Worm (Caenorhabditis elegans) whole organism, L4 larva: ENCODE results near the gene irld-21.
A peak's percentile ranks its signal among the peaks of the same experiment; 100 is the strongest.

ENCODE experiments used
- R02D3.7 ChIP-seq: fragments of 150-350 bp; sonication (generic microtip); optimal IDR thresholded peaks from 3 replicates; lab custom pipeline; 2014; ENCODE audit warnings: missing biosample characterization, missing genetic modification characterization
- arid-1 ChIP-seq: fragments of 200-800 bp; sonication (Bioruptor generic); conservative IDR thresholded peaks from 2 replicates; pipeline ENCODE4 v1.3.6; 2022; ENCODE audit warnings: missing genetic modification reagents, missing genetic modification characterization, missing compliant biosample characterization
- ceh-20 ChIP-seq: fragments of 200-800 bp; sonication (Bioruptor generic); IDR thresholded peaks from 2 replicates; pipeline ENCODE4 v1.3.6; 2022; ENCODE audit warnings: missing genetic modification reagents, missing genetic modification characterization, missing compliant biosample characterization
- ceh-82 ChIP-seq: sonication (generic microtip); optimal IDR thresholded peaks from 2 replicates; lab custom pipeline; 2017; ENCODE audit warnings: missing biosample characterization, missing genetic modification characterization
- cey-2 ChIP-seq: sonication (generic microtip); optimal IDR thresholded peaks from 3 replicates; lab custom pipeline; 2017; ENCODE audit warnings: missing genetic modification characterization, mild to moderate bottlenecking, missing compliant biosample characterization, antibody characterized with exemption, borderline replicate concordance; ENCODE audit not compliant: insufficient read depth
- daf-16 ChIP-seq, 3 experiments: sonication (generic microtip); optimal IDR thresholded peaks; 2 replicates each; lab custom pipeline; 2016 to 2017; ENCODE audit warnings: missing genetic modification characterization in 3 of 3, missing genetic modification reagents in 3 of 3, mild to moderate bottlenecking in 2 of 3, missing compliant biosample characterization in 2 of 3, missing biosample characterization in 1 of 3, moderate library complexity in 1 of 3
- hlh-30 ChIP-seq: sonication (generic microtip); optimal IDR thresholded peaks from 2 replicates; lab custom pipeline; 2017; ENCODE audit warnings: antibody characterized with exemption, mild to moderate bottlenecking, missing genetic modification characterization, missing compliant biosample characterization; ENCODE audit not compliant: insufficient read depth
- lin-29 ChIP-seq: fragments of 200-800 bp; sonication (Bioruptor generic); IDR thresholded peaks from 2 replicates; pipeline ENCODE4 v1.3.6; 2022; ENCODE audit warnings: missing genetic modification reagents, missing genetic modification characterization, missing compliant biosample characterization
- lin-39 ChIP-seq: fragments of 150-350 bp; optimal IDR thresholded peaks from 2 replicates; lab custom pipeline; 2014; ENCODE audit warnings: missing biosample characterization, missing genetic modification reagents, missing genetic modification characterization
- saeg-2 ChIP-seq: fragments of 200-800 bp; sonication (Bioruptor generic); IDR thresholded peaks from 2 replicates; pipeline ENCODE4 v1.3.6; 2022; ENCODE audit warnings: missing genetic modification reagents, missing genetic modification characterization, missing compliant biosample characterization
- set-16 ChIP-seq: fragments of 200-800 bp; sonication (Bioruptor generic); IDR thresholded peaks from 2 replicates; pipeline ENCODE4 v1.3.6; 2022; ENCODE audit warnings: missing genetic modification reagents, missing genetic modification characterization, missing compliant biosample characterization
- snpc-1.2 ChIP-seq: fragments of 200-800 bp; sonication (Bioruptor generic); IDR thresholded peaks from 2 replicates; pipeline ENCODE4 v1.3.6; 2022; ENCODE audit warnings: missing genetic modification reagents, missing genetic modification characterization, missing compliant biosample characterization
- snpc-4 ChIP-seq: fragments of 150-350 bp; optimal IDR thresholded peaks from 2 replicates; lab custom pipeline; 2014; ENCODE audit warnings: missing biosample characterization, missing genetic modification characterization
- unc-62 ChIP-seq, 3 experiments: fragments of 150-350 bp in 1 of 3; sonication (generic microtip); optimal IDR thresholded peaks in 2 of 3; peaks in 1 of 3; 1 replicate in 1 of 3; 2 replicates in 2 of 3; lab custom pipeline; 2014 to 2017; ENCODE audit warnings: missing biosample characterization in 3 of 3, missing genetic modification characterization in 3 of 3, missing genetic modification reagents in 3 of 3, missing genotype in 1 of 3

irld-21 gene

DNA sequence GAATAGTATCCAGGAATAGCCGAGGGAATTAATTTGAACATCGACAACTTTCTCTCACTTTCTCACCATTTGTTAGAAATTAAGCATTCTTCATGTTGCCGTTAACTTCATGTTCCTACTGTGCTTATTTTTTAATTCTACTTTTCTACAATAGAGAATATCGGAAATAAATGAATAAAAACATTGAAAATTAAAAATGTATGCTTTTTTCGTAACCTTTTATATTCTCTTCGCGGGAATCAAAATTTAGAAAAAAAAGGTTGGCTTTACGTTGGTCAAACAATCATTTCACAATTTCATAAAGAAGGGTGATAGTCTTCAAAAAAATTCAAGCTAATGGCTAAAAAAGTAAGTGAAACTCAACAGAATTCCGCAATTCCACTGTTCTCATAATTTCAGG lies 46.2 kb downstream of the irld-21 start, which contains the start of gene W01B6.5:
W01B6.5 (plus strand) TSS at position 301 of the 400 bp plus-strand sequence.
- TF ChIP-seq ceh-82 (tag; lab: Kevin White, UChicago) (no peak), saeg-2 (GFP tag; lab: Robert Waterston, UW) (no peak), hlh-30 (tag; lab: Kevin White, UChicago) (no peak), lin-29 (GFP tag; lab: Robert Waterston, UW) (no peak), snpc-4 (tag; lab: Kevin White, UChicago) (no peak), R02D3.7 (no peak), cey-2 (tag; lab: Kevin White, UChicago) (no peak), ceh-20 (GFP tag; lab: Robert Waterston, UW) (no peak), arid-1 (no peak)

DNA sequence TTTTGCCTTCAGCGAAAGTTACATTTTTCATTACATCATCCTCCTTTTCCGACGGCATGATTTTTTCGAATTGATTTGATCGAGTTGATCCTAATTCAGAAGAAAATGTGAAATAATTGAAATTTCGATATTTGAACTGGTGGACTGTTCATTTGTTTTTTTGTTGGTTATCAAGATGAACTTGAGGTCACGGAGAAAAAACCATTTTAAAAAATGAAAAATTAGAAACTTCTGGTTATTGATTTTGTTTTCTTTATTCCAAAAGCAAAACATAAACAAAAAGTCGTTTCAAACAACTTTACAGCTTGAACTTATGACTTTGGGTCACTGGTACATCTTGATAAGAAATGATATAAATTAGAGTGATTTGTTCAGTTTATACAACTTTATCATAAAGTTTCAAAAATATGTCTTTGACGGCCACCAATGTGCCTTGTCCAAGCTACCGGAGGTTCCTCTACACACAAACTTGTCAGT lies 47.0 kb downstream of the irld-21 start, which contains the start of the genes ttbk-4 and W01B6.4:
ttbk-4 (minus strand) TSS at position 101 of the 477 bp plus-strand sequence.
W01B6.4 (plus strand) TSS at position 427 of the 477 bp plus-strand sequence.
- TF ChIP-seq daf-16 (GFP tag; optimal IDR thresholded peaks at IDR 0.05; lab: Kevin White, UChicago) (no peak), daf-16 (tag; optimal IDR thresholded peaks at IDR 0.05; lab: Kevin White, UChicago) (no peak), lin-39 (tag; lab: Kevin White, UChicago) (no peak), unc-62 (GFP tag; optimal IDR thresholded peaks at IDR 0.05 in 1 of 2; lab: Kevin White, UChicago) (peak in 1 of 2 experiments; percentile 2), unc-62 (tag; optimal IDR thresholded peaks at IDR 0.05; lab: Kevin White, UChicago) (no peak)

DNA sequence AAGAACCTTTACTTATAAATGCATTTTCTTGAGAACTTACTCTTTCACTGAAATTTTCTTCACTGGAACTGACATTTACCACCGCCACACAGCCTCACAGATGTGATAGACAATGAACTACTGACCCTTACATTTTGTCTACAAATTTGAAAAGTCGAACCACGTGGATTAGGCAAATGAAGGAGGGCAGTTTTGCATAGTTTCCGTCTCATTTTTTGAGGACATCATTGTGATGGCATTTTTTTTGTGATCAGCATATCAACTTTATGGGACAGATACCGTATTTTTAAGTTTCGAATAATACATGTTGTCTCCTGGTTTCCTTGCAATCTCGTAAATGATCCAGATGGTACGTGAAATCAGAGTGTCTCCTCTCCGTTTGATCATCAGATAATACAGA lies 49.6 kb downstream of the irld-21 start, which contains the start of gene W01B6.3:
W01B6.3 (minus strand) TSS at position 101 of the 400 bp plus-strand sequence.
- TF ChIP-seq unc-62 (GFP tag; optimal IDR thresholded peaks at IDR 0.05 in 1 of 2; lab: Kevin White, UChicago) (peak in 1 of 2 experiments; percentile 50), unc-62 (tag; optimal IDR thresholded peaks at IDR 0.05; lab: Kevin White, UChicago) (no peak), snpc-1.2 (GFP tag; lab: Robert Waterston, UW) (no peak)

DNA sequence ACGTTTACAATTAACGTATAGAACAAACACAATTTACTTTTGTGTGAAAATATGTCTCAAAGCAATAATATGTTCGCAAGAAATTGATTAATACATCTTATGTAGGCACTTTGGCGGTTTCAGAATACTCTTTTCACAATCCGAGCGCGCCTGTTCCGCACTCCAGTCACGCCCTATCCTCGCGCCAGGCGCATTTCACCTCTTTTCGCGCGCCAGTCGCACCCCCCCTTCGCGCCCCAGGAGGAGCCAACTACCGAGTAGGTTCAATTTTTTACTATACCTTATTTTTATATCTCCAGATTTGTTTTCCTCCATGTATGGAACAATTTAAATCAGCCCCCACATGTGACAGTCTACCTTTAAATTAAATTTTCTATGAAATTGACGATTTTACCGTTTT lies 51.0 kb downstream of the irld-21 start:
- peak; percentile 76 for TF ChIP-seq set-16 (GFP tag; lab: Robert Waterston, UW)
- TF ChIP-seq, all 104 proteins: peak for 1; not testable (repeated sequence) for 103
